Fruit fly (Drosophila melanogaster) whole organism, pupa: ENCODE results near the gene tin.

Experiments
- CG10348 ChIP-seq: fragments of 200-800 bp; sonication (Bioruptor generic); IDR thresholded peaks from 2 replicates; pipeline ENCODE4 v1.3.6; 2022; ENCODE audit warnings: missing biosample characterization, missing genetic modification characterization
- CG12605 ChIP-seq: fragments of 200-800 bp; sonication (Bioruptor generic); IDR thresholded peaks from 2 replicates; pipeline ENCODE4 v1.3.6; 2022; ENCODE audit warnings: missing biosample characterization, missing genetic modification characterization
- CG13204 ChIP-seq: fragments of 200-800 bp; sonication (Bioruptor generic); optimal IDR thresholded peaks from 2 replicates; lab custom pipeline; 2018; ENCODE audit warnings: missing biosample characterization, mild to moderate bottlenecking, missing genetic modification characterization, moderate library complexity
- CG14655 ChIP-seq: fragments of 200-800 bp; sonication (Bioruptor generic); optimal IDR thresholded peaks from 3 replicates; lab custom pipeline; 2017; ENCODE audit warnings: mild to moderate bottlenecking, missing biosample characterization, missing genetic modification reagents, missing genetic modification characterization
- CG15710 ChIP-seq: fragments of 200-800 bp; sonication (Bioruptor generic); optimal IDR thresholded peaks from 2 replicates; lab custom pipeline; 2018; ENCODE audit warnings: missing biosample characterization, mild to moderate bottlenecking, missing genetic modification characterization, moderate library complexity
- CG17806 ChIP-seq: fragments of 200-800 bp; sonication (Bioruptor generic); optimal IDR thresholded peaks from 2 replicates; lab custom pipeline; 2018; ENCODE audit warnings: missing biosample characterization, mild to moderate bottlenecking, missing genetic modification characterization, moderate library complexity
- CG32121 ChIP-seq: fragments of 200-800 bp; sonication (Bioruptor generic); IDR thresholded peaks from 2 replicates; pipeline ENCODE4 v1.3.6; 2022; ENCODE audit warnings: missing biosample characterization, missing genetic modification characterization
- CG34367 ChIP-seq: fragments of 200-800 bp; sonication (Bioruptor generic); optimal IDR thresholded peaks from 2 replicates; lab custom pipeline; 2018; ENCODE audit warnings: missing biosample characterization, mild to moderate bottlenecking, missing genetic modification characterization
- CG4496 ChIP-seq: fragments of 200-800 bp; sonication (Bioruptor generic); IDR thresholded peaks from 3 replicates; pipeline ENCODE4 v1.3.6; 2022; ENCODE audit warnings: missing biosample characterization, missing genetic modification characterization
- CG8159 ChIP-seq: fragments of 200-800 bp; sonication (Bioruptor generic); optimal IDR thresholded peaks from 3 replicates; lab custom pipeline; 2018; ENCODE audit warnings: missing biosample characterization, mild to moderate bottlenecking, missing genetic modification characterization, moderate library complexity
- CG8301 ChIP-seq: fragments of 200-800 bp; sonication (Bioruptor generic); optimal IDR thresholded peaks from 2 replicates; lab custom pipeline; 2018; ENCODE audit warnings: missing biosample characterization, mild to moderate bottlenecking, missing genetic modification characterization
- CG9948 ChIP-seq: fragments of 200-800 bp; sonication (Bioruptor generic); optimal IDR thresholded peaks from 2 replicates; lab custom pipeline; 2018; ENCODE audit warnings: missing biosample characterization, mild to moderate bottlenecking, missing genetic modification characterization, moderate library complexity
- D1 ChIP-seq: fragments of 200-800 bp; sonication (Bioruptor generic); optimal IDR thresholded peaks from 2 replicates; lab custom pipeline; 2018; ENCODE audit warnings: missing biosample characterization, mild to moderate bottlenecking, missing genetic modification characterization, moderate library complexity
- EcR ChIP-seq: fragments of 200-800 bp; sonication (Bioruptor generic); optimal IDR thresholded peaks from 3 replicates; lab custom pipeline; 2019; ENCODE audit warnings: missing biosample characterization, missing genetic modification characterization, mild to moderate bottlenecking, moderate library complexity, missing genetic modification reagents
- Ets98B ChIP-seq: fragments of 200-800 bp; sonication (Bioruptor generic); IDR thresholded peaks from 2 replicates; pipeline ENCODE4 v1.3.6; 2022; ENCODE audit warnings: missing biosample characterization, missing genetic modification characterization
- Pif1A ChIP-seq: fragments of 200-800 bp; sonication (Bioruptor generic); optimal IDR thresholded peaks from 3 replicates; lab custom pipeline; 2016; ENCODE audit warnings: missing biosample characterization, missing genetic modification characterization
- Pif1B ChIP-seq: fragments of 200-800 bp; sonication (Bioruptor generic); optimal IDR thresholded peaks from 3 replicates; lab custom pipeline; 2016; ENCODE audit warnings: missing biosample characterization, missing genetic modification characterization
- Snoo ChIP-seq: fragments of 200-800 bp; sonication (Bioruptor generic); optimal IDR thresholded peaks from 3 replicates; lab custom pipeline; 2017; ENCODE audit warnings: missing biosample characterization, mild to moderate bottlenecking, missing genetic modification characterization, inconsistent platforms
- fd96Ca ChIP-seq: fragments of 200-800 bp; sonication (Bioruptor generic); IDR thresholded peaks from 3 replicates; pipeline ENCODE4 v1.3.6; 2022; ENCODE audit warnings: missing biosample characterization, missing genetic modification characterization
- gl ChIP-seq: fragments of 200-800 bp; sonication (Bioruptor generic); optimal IDR thresholded peaks from 2 replicates; lab custom pipeline; 2018; ENCODE audit warnings: missing biosample characterization, mild to moderate bottlenecking, missing genetic modification characterization
- rn ChIP-seq: fragments of 200-800 bp; sonication (Bioruptor generic); IDR thresholded peaks from 2 replicates; pipeline ENCODE4 v1.3.6; 2022; ENCODE audit warnings: missing biosample characterization, missing genetic modification characterization

The tin gene

DNA sequence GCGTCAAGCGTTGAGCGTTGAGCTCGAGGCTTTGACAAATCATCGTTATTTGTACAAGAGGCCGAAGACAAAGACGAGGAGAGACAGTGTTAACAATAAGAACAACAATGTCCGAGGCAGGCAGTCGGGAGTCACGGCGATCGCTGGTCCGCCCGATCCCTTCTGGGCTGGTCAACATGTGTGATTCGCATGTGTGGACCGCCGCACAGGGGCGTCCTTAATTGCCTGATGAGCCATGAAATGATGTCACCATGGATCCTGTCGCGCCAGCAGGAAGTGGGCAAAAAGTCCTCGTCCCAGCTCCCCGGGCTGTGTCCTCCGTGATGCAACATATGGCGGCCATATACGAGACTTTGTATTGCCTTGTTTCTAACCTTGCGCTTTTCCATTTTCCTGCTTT lies 1.1 kb downstream of the tin start:
- TF ChIP-seq Snoo (tag; lab: Kevin White, UChicago) (no peak), fd96Ca (GFP tag; lab: Robert Waterston, UW) (no peak), CG32121 (GFP tag; lab: Robert Waterston, UW) (no peak), CG15710 (tag; lab: Kevin White, UChicago) (no peak), CG14655 (GFP tag; lab: Kevin White, UChicago) (no peak), CG9948 (tag; lab: Kevin White, UChicago) (no peak), Ets98B (GFP tag; lab: Robert Waterston, UW) (no peak), Pif1B (GFP tag; lab: Kevin White, UChicago) (no peak), gl (no peak), EcR (no peak)
- TF ChIP-seq, all 21 proteins: peak for 0

DNA sequence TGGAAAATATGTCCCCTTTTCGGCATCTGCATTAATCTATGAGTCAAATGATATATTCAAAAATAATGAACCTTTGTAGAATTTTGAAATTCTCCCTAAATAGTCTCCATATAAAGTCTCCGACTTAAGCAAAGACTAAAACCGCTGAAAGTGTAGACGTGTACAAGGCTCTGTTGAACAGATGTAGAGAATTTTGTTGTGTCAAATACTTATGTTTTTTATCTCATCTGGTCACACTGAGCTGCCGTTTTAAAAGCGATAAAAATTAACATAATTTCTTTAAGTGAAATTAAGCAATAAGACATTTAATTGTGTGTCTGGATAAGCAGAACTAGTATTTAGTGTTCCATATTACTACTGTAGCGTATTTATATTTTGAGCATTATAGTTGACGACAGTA lies 7.4 kb downstream of the tin start:
- TF ChIP-seq gl (no peak), EcR (no peak), Ets98B (GFP tag; lab: Robert Waterston, UW) (no peak), CG34367 (no peak), CG32121 (GFP tag; lab: Robert Waterston, UW) (no peak), CG13204 (GFP tag; lab: Kevin White, UChicago) (no peak), Pif1A (GFP tag; lab: Kevin White, UChicago) (no peak), Pif1B (GFP tag; lab: Kevin White, UChicago) (no peak), CG10348 (GFP tag; lab: Robert Waterston, UW) (no peak), CG9948 (tag; lab: Kevin White, UChicago) (no peak), CG8159 (tag; lab: Kevin White, UChicago) (no peak), fd96Ca (GFP tag; lab: Robert Waterston, UW) (no peak), CG4496 (no peak), D1 (tag; lab: Kevin White, UChicago) (no peak)

dm6 chr3R:21387356-21387980 lies 8.7 kb downstream of the tin start:
- TF ChIP-seq CG8301 (tag; lab: Kevin White, UChicago): no peak
- TF ChIP-seq CG8159 (tag; lab: Kevin White, UChicago): no peak
- TF ChIP-seq CG15710 (tag; lab: Kevin White, UChicago): no peak
- no peak for TF ChIP-seq CG12605
- no peak for TF ChIP-seq CG34367
- TF ChIP-seq CG13204 (GFP tag; lab: Kevin White, UChicago): no peak
- TF ChIP-seq Pif1A (GFP tag; lab: Kevin White, UChicago): no peak
- no peak for TF ChIP-seq CG17806 (tag; lab: Kevin White, UChicago)
- TF ChIP-seq fd96Ca (GFP tag; lab: Robert Waterston, UW): no peak
- no peak for TF ChIP-seq CG9948 (tag; lab: Kevin White, UChicago)
- TF ChIP-seq CG32121 (GFP tag; lab: Robert Waterston, UW): no peak
- TF ChIP-seq gl: no peak
- no peak for TF ChIP-seq rn (GFP tag; lab: Robert Waterston, UW)
- TF ChIP-seq CG10348 (GFP tag; lab: Robert Waterston, UW): no peak
- no peak for TF ChIP-seq Ets98B (GFP tag; lab: Robert Waterston, UW)

- TF ChIP-seq D1 (tag; lab: Kevin White, UChicago): no peak
- TF ChIP-seq CG14655 (GFP tag; lab: Kevin White, UChicago): no peak
Measured at dm6 chr3R:21388564-21388963, 9.8 kb downstream of the tin start, which contains the start of gene bap. TSS of gene bap (plus strand) at chr3R:21388880.

dm6 chr3R:21390959-21391358 lies 12.2 kb downstream of the tin start:
- TF ChIP-seq CG12605: no peak
- no peak for TF ChIP-seq CG8301 (tag; lab: Kevin White, UChicago)
- no peak for TF ChIP-seq Pif1A (GFP tag; lab: Kevin White, UChicago)
- TF ChIP-seq gl: no peak
- no peak for TF ChIP-seq Pif1B (GFP tag; lab: Kevin White, UChicago)
- TF ChIP-seq CG9948 (tag; lab: Kevin White, UChicago): no peak
- no peak for TF ChIP-seq fd96Ca (GFP tag; lab: Robert Waterston, UW)
- no peak for TF ChIP-seq CG10348 (GFP tag; lab: Robert Waterston, UW)
- TF ChIP-seq D1 (tag; lab: Kevin White, UChicago): no peak
- no peak for TF ChIP-seq CG17806 (tag; lab: Kevin White, UChicago)
- TF ChIP-seq CG15710 (tag; lab: Kevin White, UChicago): no peak
- no peak for TF ChIP-seq EcR
- TF ChIP-seq Snoo (tag; lab: Kevin White, UChicago): no peak
- TF ChIP-seq CG8159 (tag; lab: Kevin White, UChicago): no peak
- TF ChIP-seq CG32121 (GFP tag; lab: Robert Waterston, UW): no peak
- TF ChIP-seq Ets98B (GFP tag; lab: Robert Waterston, UW): no peak

DNA sequence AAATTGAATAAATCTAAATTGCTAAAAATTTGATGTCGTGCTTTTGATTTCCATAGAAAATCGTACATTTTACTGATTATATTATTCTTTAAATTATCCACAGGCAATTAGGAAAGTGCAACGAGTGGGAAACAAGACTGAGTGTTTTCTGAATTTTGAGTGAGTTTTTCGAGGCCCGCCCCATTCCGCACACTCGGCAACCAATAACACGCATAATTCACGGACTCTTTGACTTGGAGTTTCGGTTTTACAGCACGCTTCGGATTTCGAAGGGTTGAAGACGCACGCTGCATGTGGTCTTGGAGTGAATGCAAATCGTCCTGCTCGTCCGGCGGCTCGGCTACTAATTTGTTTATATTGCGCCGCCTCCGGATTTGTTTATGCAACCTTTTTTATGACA lies 13.4 kb downstream of the tin start:
- TF ChIP-seq CG13204 (GFP tag; lab: Kevin White, UChicago) (no peak), EcR (no peak), CG15710 (tag; lab: Kevin White, UChicago) (no peak), Ets98B (GFP tag; lab: Robert Waterston, UW) (no peak), CG17806 (tag; lab: Kevin White, UChicago) (no peak), gl (no peak), Snoo (tag; lab: Kevin White, UChicago) (no peak), CG10348 (GFP tag; lab: Robert Waterston, UW) (no peak), CG34367 (no peak), D1 (tag; lab: Kevin White, UChicago) (no peak), CG9948 (tag; lab: Kevin White, UChicago) (no peak), CG14655 (GFP tag; lab: Kevin White, UChicago) (no peak), Pif1B (GFP tag; lab: Kevin White, UChicago) (no peak), CG8159 (tag; lab: Kevin White, UChicago) (no peak)
